Fruit fly (Drosophila melanogaster) whole organism, embryonic: ENCODE data around the gene Taf10.
A peak's percentile ranks its signal among the peaks of the same experiment; 100 is the strongest.

ENCODE experiments used
- Atf-2 ChIP-seq: fragments of 200-800 bp; sonication (Bioruptor generic); optimal IDR thresholded peaks from 2 replicates; lab custom pipeline; 2016; ENCODE audit warnings: missing biosample characterization, missing genetic modification characterization
- Atf6 ChIP-seq: fragments of 200-800 bp; sonication (Bioruptor generic); IDR thresholded peaks from 2 replicates; pipeline ENCODE4 v1.3.6; 2022; ENCODE audit warnings: missing biosample characterization, missing genetic modification characterization
- CG10209 ChIP-seq: fragments of 200-800 bp; sonication (Bioruptor generic); optimal IDR thresholded peaks from 3 replicates; lab custom pipeline; 2017; ENCODE audit warnings: missing biosample characterization, mild to moderate bottlenecking, missing genetic modification characterization, missing genetic modification reagents
- CG10274 ChIP-seq: fragments of 200-800 bp; sonication (Bioruptor generic); optimal IDR thresholded peaks from 3 replicates; lab custom pipeline; 2017; ENCODE audit warnings: missing biosample characterization, mild to moderate bottlenecking, missing genetic modification characterization
- CG10654 ChIP-seq: fragments of 200-800 bp; sonication (Bioruptor generic); optimal IDR thresholded peaks from 2 replicates; lab custom pipeline; 2016; ENCODE audit warnings: missing biosample characterization, missing genetic modification characterization
- CG12659 ChIP-seq: fragments of 200-800 bp; sonication (Bioruptor generic); optimal IDR thresholded peaks from 3 replicates; lab custom pipeline; 2017; ENCODE audit warnings: mild to moderate bottlenecking, missing biosample characterization, missing genetic modification reagents, missing genetic modification characterization
- CG15514 ChIP-seq: fragments of 200-800 bp; sonication (Bioruptor generic); optimal IDR thresholded peaks from 3 replicates; lab custom pipeline; 2017; ENCODE audit warnings: missing biosample characterization, missing genetic modification characterization, mild to moderate bottlenecking, moderate library complexity, missing genetic modification reagents
- CG18262 ChIP-seq: fragments of 200-800 bp; optimal IDR thresholded peaks from 3 replicates; lab custom pipeline; 2019; ENCODE audit warnings: missing biosample characterization, mild to moderate bottlenecking, missing genetic modification characterization, moderate library complexity
- CG32532 ChIP-seq: fragments of 200-800 bp; sonication (Bioruptor generic); IDR thresholded peaks from 2 replicates; pipeline ENCODE4 v1.3.6; 2022; ENCODE audit warnings: missing biosample characterization, missing genetic modification characterization
- CG34376 ChIP-seq: fragments of 200-800 bp; sonication (Bioruptor generic); optimal IDR thresholded peaks from 2 replicates; lab custom pipeline; 2018; ENCODE audit warnings: missing biosample characterization, mild to moderate bottlenecking, missing genetic modification characterization
- CG4424 ChIP-seq: fragments of 200-800 bp; sonication (Bioruptor generic); optimal IDR thresholded peaks from 3 replicates; lab custom pipeline; 2016; ENCODE audit warnings: missing biosample characterization, missing genetic modification characterization
- CG4854 ChIP-seq: fragments of 200-800 bp; sonication (Bioruptor generic); optimal IDR thresholded peaks from 2 replicates; lab custom pipeline; 2016; ENCODE audit warnings: missing biosample characterization, missing genetic modification characterization, inconsistent platforms
- CG6854 ChIP-seq: fragments of 200-800 bp; sonication (Bioruptor generic); optimal IDR thresholded peaks from 3 replicates; lab custom pipeline; 2017; ENCODE audit warnings: missing biosample characterization, mild to moderate bottlenecking, missing genetic modification characterization
- CG7271 ChIP-seq: fragments of 200-800 bp; sonication (Bioruptor generic); optimal IDR thresholded peaks from 2 replicates; lab custom pipeline; 2018; ENCODE audit warnings: missing biosample characterization, mild to moderate bottlenecking, missing genetic modification characterization, moderate library complexity
- CG8281 ChIP-seq: fragments of 200-800 bp; sonication (Bioruptor generic); optimal IDR thresholded peaks from 2 replicates; lab custom pipeline; 2018; ENCODE audit warnings: missing biosample characterization, mild to moderate bottlenecking, missing genetic modification characterization, moderate library complexity
- CG8478 ChIP-seq: fragments of >200 bp; optimal IDR thresholded peaks from 2 replicates; lab custom pipeline; 2018
- CoRest ChIP-seq: fragments of 200-800 bp; sonication (Bioruptor generic); optimal IDR thresholded peaks from 3 replicates; lab custom pipeline; 2018; ENCODE audit warnings: missing biosample characterization, mild to moderate bottlenecking, missing genetic modification characterization, moderate library complexity
- E2f2 ChIP-seq: fragments of 200-800 bp; sonication (Bioruptor generic); IDR thresholded peaks from 2 replicates; pipeline ENCODE4 v1.3.6; 2022; ENCODE audit warnings: missing biosample characterization, missing genetic modification characterization
- Fer1 ChIP-seq: fragments of 200-800 bp; sonication (Bioruptor generic); optimal IDR thresholded peaks from 2 replicates; lab custom pipeline; 2017; ENCODE audit warnings: missing biosample characterization, mild to moderate bottlenecking, missing genetic modification characterization
- Fer3 ChIP-seq: fragments of 200-800 bp; sonication (Bioruptor generic); optimal IDR thresholded peaks from 2 replicates; lab custom pipeline; 2018; ENCODE audit warnings: missing biosample characterization, mild to moderate bottlenecking, missing genetic modification characterization, moderate library complexity
- H15 ChIP-seq: fragments of 200-800 bp; sonication (Bioruptor generic); IDR thresholded peaks from 3 replicates; pipeline ENCODE4 v1.3.6; 2022; ENCODE audit warnings: missing biosample characterization, missing genetic modification characterization
- HLH54F ChIP-seq: fragments of 200-800 bp; sonication (Bioruptor generic); optimal IDR thresholded peaks from 3 replicates; lab custom pipeline; 2016; ENCODE audit warnings: missing biosample characterization, missing genetic modification characterization
- HmgD ChIP-seq: fragments of 200-800 bp; sonication (Bioruptor generic); optimal IDR thresholded peaks from 3 replicates; lab custom pipeline; 2016; ENCODE audit warnings: missing biosample characterization, missing genetic modification characterization
- Kr ChIP-seq: fragments of 200-800 bp; sonication (Bioruptor generic); optimal IDR thresholded peaks from 2 replicates; lab custom pipeline; 2017; ENCODE audit warnings: missing biosample characterization, mild to moderate bottlenecking, missing genetic modification characterization
- MBD-R2 ChIP-seq: fragments of 200-800 bp; sonication (Bioruptor generic); IDR thresholded peaks from 2 replicates; pipeline ENCODE4 v1.3.6; 2022; ENCODE audit warnings: missing biosample characterization, missing genetic modification characterization
- Nf-YB ChIP-seq: fragments of 200-800 bp; sonication (Bioruptor generic); optimal IDR thresholded peaks from 3 replicates; lab custom pipeline; 2019; ENCODE audit warnings: missing biosample characterization, mild to moderate bottlenecking, missing genetic modification characterization, moderate library complexity
- Scr ChIP-seq: fragments of 200-800 bp; sonication (Bioruptor generic); IDR thresholded peaks from 2 replicates; pipeline ENCODE4 v1.3.6; 2022; ENCODE audit warnings: missing biosample characterization, missing genetic modification characterization; ENCODE audit not compliant: partially characterized antibody
- Usf ChIP-seq: fragments of 200-800 bp; sonication (Bioruptor generic); optimal IDR thresholded peaks from 2 replicates; lab custom pipeline; 2017; ENCODE audit warnings: missing genotype, missing biosample characterization, missing genetic modification characterization
- ap ChIP-seq: fragments of 200-800 bp; sonication (Bioruptor generic); IDR thresholded peaks from 2 replicates; pipeline ENCODE4 v1.3.6; 2022; ENCODE audit warnings: missing biosample characterization, missing genetic modification characterization
- bab2 ChIP-seq: fragments of 200-800 bp; sonication (Bioruptor generic); optimal IDR thresholded peaks from 2 replicates; lab custom pipeline; 2016; ENCODE audit warnings: missing biosample characterization, missing genetic modification characterization
- cato ChIP-seq: fragments of 200-800 bp; sonication (Bioruptor generic); optimal IDR thresholded peaks from 2 replicates; lab custom pipeline; 2016; ENCODE audit warnings: missing biosample characterization, missing genetic modification characterization, borderline replicate concordance
- chinmo ChIP-seq: fragments of 200-800 bp; sonication (Bioruptor generic); IDR thresholded peaks from 4 replicates; pipeline ENCODE4 v1.3.6; 2022; ENCODE audit warnings: missing biosample characterization, missing genetic modification characterization; ENCODE audit not compliant: partially characterized antibody
- crp ChIP-seq, 2 experiments: fragments of 200-800 bp; sonication (Bioruptor generic); optimal IDR thresholded peaks; 2 replicates in 1 of 2; 3 replicates in 1 of 2; lab custom pipeline; 2017; ENCODE audit warnings: missing biosample characterization in 2 of 2, missing genetic modification characterization in 2 of 2, mild to moderate bottlenecking in 1 of 2, moderate library complexity in 1 of 2
- emc ChIP-seq: fragments of 200-800 bp; sonication (Bioruptor generic); optimal IDR thresholded peaks from 2 replicates; lab custom pipeline; 2016; ENCODE audit warnings: missing biosample characterization, missing genetic modification characterization
- en ChIP-seq: fragments of 200-800 bp; sonication (Bioruptor generic); optimal IDR thresholded peaks from 2 replicates; lab custom pipeline; 2016; ENCODE audit warnings: missing biosample characterization, missing genetic modification characterization
- her ChIP-seq: fragments of 200-800 bp; sonication (Bioruptor generic); optimal IDR thresholded peaks from 2 replicates; lab custom pipeline; 2016; ENCODE audit warnings: missing biosample characterization, missing genetic modification characterization
- ind ChIP-seq: fragments of 200-800 bp; sonication (Bioruptor generic); optimal IDR thresholded peaks from 3 replicates; lab custom pipeline; 2016; ENCODE audit warnings: missing biosample characterization, missing genetic modification characterization
- knrl ChIP-seq: fragments of 200-800 bp; sonication (Bioruptor generic); IDR thresholded peaks from 3 replicates; pipeline ENCODE4 v1.3.6; 2022; ENCODE audit warnings: missing biosample characterization, missing genetic modification characterization; ENCODE audit not compliant: partially characterized antibody
- luna ChIP-seq: fragments of 200-800 bp; sonication (Bioruptor generic); optimal IDR thresholded peaks from 2 replicates; lab custom pipeline; 2016; ENCODE audit warnings: missing biosample characterization, missing genetic modification characterization
- pan ChIP-seq, 4 experiments: fragments of >200 bp in 3 of 4; fragments of 200-800 bp in 1 of 4; sonication (Bioruptor generic) in 1 of 4; optimal IDR thresholded peaks in 3 of 4; IDR thresholded peaks in 1 of 4; 2 replicates each; pipeline versions ENCODE4 v1.3.6 to Lab custom; 2017 to 2022; ENCODE audit warnings: missing biosample characterization in 2 of 4, missing genetic modification characterization in 2 of 4, mixed read lengths in 1 of 4
- prd ChIP-seq, 3 experiments: fragments of >200 bp in 2 of 3; fragments of 200-800 bp in 1 of 3; sonication (Bioruptor generic) in 1 of 3; optimal IDR thresholded peaks in 2 of 3; IDR thresholded peaks in 1 of 3; 2 replicates in 2 of 3; 3 replicates in 1 of 3; pipeline versions ENCODE4 v1.3.6 to Lab custom; 2017 to 2022; ENCODE audit warnings: missing biosample characterization in 1 of 3, missing genetic modification characterization in 1 of 3
- pum ChIP-seq: fragments of 200-800 bp; sonication (Bioruptor generic); optimal IDR thresholded peaks from 2 replicates; lab custom pipeline; 2016; ENCODE audit warnings: missing biosample characterization, missing genetic modification characterization
- row ChIP-seq: fragments of 200-800 bp; sonication (Bioruptor generic); IDR thresholded peaks from 3 replicates; pipeline ENCODE4 v1.3.6; 2022; ENCODE audit warnings: missing biosample characterization, missing genetic modification characterization
- sna ChIP-seq: fragments of 200-800 bp; sonication (Bioruptor generic); IDR thresholded peaks from 2 replicates; pipeline ENCODE4 v1.3.6; 2022; ENCODE audit warnings: missing biosample characterization, missing genetic modification characterization; ENCODE audit not compliant: partially characterized antibody
- sob ChIP-seq: fragments of 200-800 bp; sonication (Bioruptor generic); IDR thresholded peaks from 2 replicates; pipeline ENCODE4 v1.3.6; 2022; ENCODE audit warnings: missing biosample characterization, missing genetic modification characterization
- stc ChIP-seq: fragments of 200-800 bp; sonication (Bioruptor generic); IDR thresholded peaks from 2 replicates; pipeline ENCODE4 v1.3.6; 2022; ENCODE audit warnings: missing biosample characterization, missing genetic modification characterization
- unc-4 ChIP-seq: fragments of 200-800 bp; sonication (Bioruptor generic); IDR thresholded peaks from 2 replicates; pipeline ENCODE4 v1.3.6; 2022; ENCODE audit warnings: missing biosample characterization, missing genetic modification characterization; ENCODE audit not compliant: partially characterized antibody
- unpg ChIP-seq: fragments of 200-800 bp; sonication (Bioruptor generic); optimal IDR thresholded peaks from 3 replicates; lab custom pipeline; 2018; ENCODE audit warnings: missing biosample characterization, mild to moderate bottlenecking, missing genetic modification characterization, moderate library complexity
- zf30C ChIP-seq: fragments of 200-800 bp; sonication (Bioruptor generic); optimal IDR thresholded peaks from 3 replicates; lab custom pipeline; 2018; ENCODE audit warnings: missing biosample characterization, mild to moderate bottlenecking, missing genetic modification characterization
- zfh2 ChIP-seq: fragments of 200-800 bp; sonication (Bioruptor generic); optimal IDR thresholded peaks from 2 replicates; lab custom pipeline; 2016; ENCODE audit warnings: missing biosample characterization, missing genetic modification characterization

Taf10 gene

dm6 chr2L:2739820-2740230, 27.9 kb upstream of the Taf10 start, which contains the start of gene Hrs (continued):
- TF ChIP-seq chinmo (GFP tag; lab: Robert Waterston, UW) (peak; percentile 69; the same call in 2 of the 4 replicates), crp (GFP tag; optimal IDR thresholded peaks at IDR 0.05; lab: Kevin White, UChicago) (peak in 1 of 2 experiments; percentile 70), Nf-YB (no peak), ind (GFP tag; lab: Kevin White, UChicago) (no peak), CG32532 (GFP tag; lab: Robert Waterston, UW) (no peak), CG8478 (no peak), CG10654 (GFP tag; lab: Kevin White, UChicago) (no peak), cato (GFP tag; lab: Kevin White, UChicago) (no peak), HmgD (GFP tag; lab: Kevin White, UChicago) (no peak), CoRest (tag; lab: Kevin White, UChicago) (peak; percentile 23), Atf6 (GFP tag; lab: Robert Waterston, UW) (no peak), Fer3 (tag; lab: Kevin White, UChicago) (no peak), CG7271 (no peak), CG6854 (GFP tag; lab: Kevin White, UChicago) (no peak), stc (GFP tag; lab: Robert Waterston, UW) (no peak), CG8281 (tag; lab: Kevin White, UChicago) (no peak), zf30C (GFP tag; lab: Kevin White, UChicago) (no peak), CG18262 (tag; lab: Kevin White, UChicago) (no peak), her (GFP tag; lab: Kevin White, UChicago) (peak; percentile 100), row (GFP tag; lab: Robert Waterston, UW) (no peak; the same call in 2 of the 3 replicates), pan (optimal IDR thresholded peaks at IDR 0.05; lab: Kevin White, UChicago) (no peak), pan (GFP tag; optimal IDR thresholded peaks at IDR 0.05 in 1 of 2, IDR thresholded peaks at IDR 0.05 in 1 of 2) (no peak), MBD-R2 (peak; percentile 78), Usf (GFP tag; lab: Kevin White, UChicago) (no peak), CG4424 (GFP tag; lab: Kevin White, UChicago) (no peak), unc-4 (no peak), en (GFP tag; lab: Kevin White, UChicago) (no peak), sob (GFP tag; lab: Robert Waterston, UW) (no peak), unpg (no peak), E2f2 (peak; percentile 79), H15 (GFP tag; lab: Robert Waterston, UW) (no peak), sna (GFP tag; lab: Robert Waterston, UW) (no peak), Kr (GFP tag; lab: Kevin White, UChicago) (no peak), ap (GFP tag; lab: Robert Waterston, UW) (no peak), CG4854 (no peak), CG10209 (GFP tag; lab: Kevin White, UChicago) (no peak), prd (optimal IDR thresholded peaks at IDR 0.05; lab: Kevin White, UChicago) (no peak), prd (GFP tag; IDR thresholded peaks at IDR 0.05; lab: Robert Waterston, UW) (no peak), Atf-2 (no peak), CG34376 (no peak), Scr (GFP tag; lab: Robert Waterston, UW) (peak; percentile 23; the same call in 1 of the 2 replicates), knrl (GFP tag; lab: Robert Waterston, UW) (no peak; the same call in 2 of the 3 replicates), HLH54F (GFP tag; lab: Kevin White, UChicago) (no peak), pum (GFP tag; lab: Kevin White, UChicago) (no peak), zfh2 (GFP tag; lab: Kevin White, UChicago) (no peak), luna (GFP tag; lab: Kevin White, UChicago) (no peak), emc (GFP tag; lab: Kevin White, UChicago) (no peak), CG10274 (GFP tag; lab: Kevin White, UChicago) (no peak), CG15514 (GFP tag; lab: Kevin White, UChicago) (peak; percentile 77), CG12659 (GFP tag; lab: Kevin White, UChicago) (peak; percentile 36), bab2 (GFP tag; lab: Kevin White, UChicago) (no peak), Fer1 (GFP tag; lab: Kevin White, UChicago) (peak; percentile 45)
